Worm (Caenorhabditis elegans): ENCODE data around the gene nstp-6.

The nstp-6 gene

ce11 chrIV:3539872-3540271 is 7.5 kb downstream of the nstp-6 start, which contains the start of gene B0212.3:
B0212.3 (plus strand) TSS chrIV:3540172.
- TF ChIP-seq elt-3 (tag; optimal IDR thresholded peaks at IDR 0.05) (no peak), nhr-76 (tag; optimal IDR thresholded peaks at IDR 0.05) (no peak), M03D4.4 (tag; optimal IDR thresholded peaks at IDR 0.05) (no peak), lsy-2 (tag; optimal IDR thresholded peaks at IDR 0.05) (no peak), mep-1 (tag; optimal IDR thresholded peaks at IDR 0.05) (no peak), sem-2 (GFP tag; optimal IDR thresholded peaks at IDR 0.05) (no peak), drap-1 (GFP tag; optimal IDR thresholded peaks at IDR 0.05) (no peak), elt-1 (tag; optimal IDR thresholded peaks at IDR 0.05; ENCODE audit: borderline replicate concordance, insufficient read depth) (no peak), sptf-1 (tag; optimal IDR thresholded peaks at IDR 0.05) (no peak), mls-2 (tag; optimal IDR thresholded peaks at IDR 0.05) (no peak), nhr-28 (tag; optimal IDR thresholded peaks at IDR 0.05) (no peak), nhr-2 (tag; optimal IDR thresholded peaks at IDR 0.05) (no peak), zip-8 (tag; optimal IDR thresholded peaks at IDR 0.05) (no peak), blmp-1 (tag; optimal IDR thresholded peaks at IDR 0.05) (no peak), flh-1 (GFP tag; optimal IDR thresholded peaks at IDR 0.05) (no peak), unc-62 (GFP tag; optimal IDR thresholded peaks at IDR 0.05) (no peak), cnd-1 (tag; optimal IDR thresholded peaks at IDR 0.05) (no peak)

- peak; percentile 55 for TF ChIP-seq ceh-39 (tag; optimal IDR thresholded peaks at IDR 0.05)
- no peak for TF ChIP-seq unc-39 (tag; optimal IDR thresholded peaks at IDR 0.05)
Observed at ce11 chrIV:3539253-3539652, 8.1 kb downstream of the nstp-6 start.

ce11 chrIV:3532989-3533388 is 14.4 kb downstream of the nstp-6 start:
- TF ChIP-seq hlh-1 (tag; optimal IDR thresholded peaks at IDR 0.05) (no peak), ceh-83 (GFP tag; optimal IDR thresholded peaks at IDR 0.05) (no peak), sem-2 (GFP tag; optimal IDR thresholded peaks at IDR 0.05) (no peak), pha-4 (tag; optimal IDR thresholded peaks at IDR 0.05) (no peak), cnd-1 (tag; optimal IDR thresholded peaks at IDR 0.05) (no peak), lsy-2 (tag; optimal IDR thresholded peaks at IDR 0.05) (no peak), unc-120 (tag; optimal IDR thresholded peaks at IDR 0.05; ENCODE audit: poor library complexity, severe bottlenecking) (no peak), ztf-11 (tag; optimal IDR thresholded peaks at IDR 0.05) (no peak), ces-1 (GFP tag; optimal IDR thresholded peaks at IDR 0.05) (peak; percentile 55), nhr-28 (tag; optimal IDR thresholded peaks at IDR 0.05) (no peak), mep-1 (tag; optimal IDR thresholded peaks at IDR 0.05) (no peak), flh-1 (GFP tag; optimal IDR thresholded peaks at IDR 0.05) (no peak), ceh-39 (tag; optimal IDR thresholded peaks at IDR 0.05) (peak; percentile 2), nhr-12 (tag; optimal IDR thresholded peaks at IDR 0.05) (no peak), elt-1 (tag; optimal IDR thresholded peaks at IDR 0.05; ENCODE audit: borderline replicate concordance, insufficient read depth) (no peak), lin-32 (GFP tag; optimal IDR thresholded peaks at IDR 0.05) (no peak), elt-3 (tag; optimal IDR thresholded peaks at IDR 0.05) (no peak)

- TF ChIP-seq nhr-2 (tag; optimal IDR thresholded peaks at IDR 0.05) (no peak), cnd-1 (tag; optimal IDR thresholded peaks at IDR 0.05) (no peak)
Observed at ce11 chrIV:3532167-3532566, 15.2 kb downstream of the nstp-6 start, which contains the start of gene M57.1. M57.1 (plus strand) TSS chrIV:3532467.

DNA sequence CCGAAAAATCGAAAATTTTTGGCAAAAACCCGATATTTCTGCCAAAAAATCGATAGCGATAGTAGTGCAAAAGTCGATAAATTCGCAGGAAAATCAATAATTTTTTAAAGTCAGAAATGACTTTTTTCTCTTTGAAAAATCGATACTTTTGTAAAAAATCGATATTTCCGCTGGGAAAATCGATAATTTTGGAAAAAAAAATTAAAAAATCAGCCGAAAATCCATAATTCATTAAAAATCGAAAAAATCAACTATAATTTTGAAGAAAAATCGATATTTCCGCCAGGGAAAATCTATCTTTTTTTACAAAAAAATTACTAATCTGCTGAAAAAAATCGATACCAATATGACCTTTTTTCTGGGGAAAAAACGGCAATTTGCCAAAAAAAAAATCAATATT is 15.9 kb downstream of the nstp-6 start:
- TF ChIP-seq sptf-1 (tag; optimal IDR thresholded peaks at IDR 0.05) (no peak), mls-2 (tag; optimal IDR thresholded peaks at IDR 0.05) (no peak), nhr-12 (tag; optimal IDR thresholded peaks at IDR 0.05) (no peak), blmp-1 (tag; optimal IDR thresholded peaks at IDR 0.05) (no peak), unc-62 (GFP tag; optimal IDR thresholded peaks at IDR 0.05) (no peak), mab-5 (tag; optimal IDR thresholded peaks at IDR 0.05) (no peak), hlh-1 (tag; optimal IDR thresholded peaks at IDR 0.05) (no peak), M03D4.4 (tag; optimal IDR thresholded peaks at IDR 0.05) (no peak), ces-1 (GFP tag; optimal IDR thresholded peaks at IDR 0.05) (no peak)

- TF ChIP-seq cnd-1 (tag; optimal IDR thresholded peaks at IDR 0.05) (no peak), nhr-2 (tag; optimal IDR thresholded peaks at IDR 0.05) (no peak), nhr-237 (tag; optimal IDR thresholded peaks at IDR 0.05) (no peak), lsy-2 (tag; optimal IDR thresholded peaks at IDR 0.05) (no peak), ham-2 (GFP tag; optimal IDR thresholded peaks at IDR 0.05) (no peak), elt-1 (tag; optimal IDR thresholded peaks at IDR 0.05; ENCODE audit: borderline replicate concordance, insufficient read depth) (no peak), sptf-1 (tag; optimal IDR thresholded peaks at IDR 0.05) (no peak), M03D4.4 (tag; optimal IDR thresholded peaks at IDR 0.05) (no peak), mep-1 (tag; optimal IDR thresholded peaks at IDR 0.05) (no peak), nhr-28 (tag; optimal IDR thresholded peaks at IDR 0.05) (no peak), drap-1 (GFP tag; optimal IDR thresholded peaks at IDR 0.05) (no peak), nhr-76 (tag; optimal IDR thresholded peaks at IDR 0.05) (no peak), ceh-43 (GFP tag; optimal IDR thresholded peaks at IDR 0.05) (no peak), lin-32 (GFP tag; optimal IDR thresholded peaks at IDR 0.05) (no peak), unc-120 (tag; optimal IDR thresholded peaks at IDR 0.05; ENCODE audit: poor library complexity, severe bottlenecking) (no peak), unc-39 (tag; optimal IDR thresholded peaks at IDR 0.05) (no peak), flh-1 (GFP tag; optimal IDR thresholded peaks at IDR 0.05) (no peak), ceh-83 (GFP tag; optimal IDR thresholded peaks at IDR 0.05) (no peak), snpc-4 (tag; optimal IDR thresholded peaks at IDR 0.05) (no peak), pha-4 (tag; optimal IDR thresholded peaks at IDR 0.05) (no peak)
Observed at ce11 chrIV:3527878-3528277, 19.5 kb downstream of the nstp-6 start.

All from whole organism, mixed stage, embryonic.